Worm (Caenorhabditis elegans): ENCODE results near the gene C09E10.3.
A peak's percentile ranks its signal among the peaks of the same experiment; 100 is the strongest.

Gene C09E10.3

ce11 chrX:980252-981009 is 10.7 kb downstream of the C09E10.3 start, which contains the start of gene C44C1.1 (continued):
- no peak for TF ChIP-seq ceh-82 (tag; optimal IDR thresholded peaks at IDR 0.05)
- TF ChIP-seq tbx-2 (tag; optimal IDR thresholded peaks at IDR 0.05) = no peak
- TF ChIP-seq lsy-2 (tag; optimal IDR thresholded peaks at IDR 0.05) = peak in 1 of 2 experiments; percentile 4
- no peak for TF ChIP-seq egl-13 (tag; optimal IDR thresholded peaks at IDR 0.05)
- no peak for TF ChIP-seq snpc-4 (tag; optimal IDR thresholded peaks at IDR 0.05)
- peak; percentile 80 for TF ChIP-seq lin-14 (GFP tag; optimal IDR thresholded peaks at IDR 0.05)
- TF ChIP-seq efl-1 (optimal IDR thresholded peaks at IDR 0.05) = no peak
- peak in 1 of 2 experiments; percentile 46 for TF ChIP-seq efl-1 (GFP tag; optimal IDR thresholded peaks at IDR 0.05 in 1 of 2)
- TF ChIP-seq rnt-1 (tag; optimal IDR thresholded peaks at IDR 0.05) = peak; percentile 32
- TF ChIP-seq C04F5.9 (tag; optimal IDR thresholded peaks at IDR 0.05) = no peak
- TF ChIP-seq snu-23 (GFP tag; optimal IDR thresholded peaks at IDR 0.05) = peak; percentile 43
- no peak for TF ChIP-seq C34B4.2 (tag; optimal IDR thresholded peaks at IDR 0.05)
- peak; percentile 88 for TF ChIP-seq pag-3 (tag; optimal IDR thresholded peaks at IDR 0.05; ENCODE audit: borderline replicate concordance, insufficient read depth)

ce11 chrX:977958-978686 is 13.1 kb downstream of the C09E10.3 start, which contains the start of gene abhd-3.2:
Gene abhd-3.2 (minus strand): TSS chrX:978008.
- TF ChIP-seq nhr-19 (GFP tag; conservative IDR thresholded peaks at IDR 0.05) = peak; percentile 52
- TF ChIP-seq zag-1 (tag; optimal IDR thresholded peaks at IDR 0.05) = no peak
- peak; percentile 40 for TF ChIP-seq nhr-20 (tag; optimal IDR thresholded peaks at IDR 0.05)
- no peak for TF ChIP-seq swsn-7 (tag; optimal IDR thresholded peaks at IDR 0.05)
- TF ChIP-seq lin-14 (GFP tag; optimal IDR thresholded peaks at IDR 0.05) = peak; percentile 39
- TF ChIP-seq pqm-1 (tag; optimal IDR thresholded peaks at IDR 0.05) = peak; percentile 93
- TF ChIP-seq snu-23 (GFP tag; optimal IDR thresholded peaks at IDR 0.05) = peak; percentile 35
- TF ChIP-seq dpl-1 (GFP tag; optimal IDR thresholded peaks at IDR 0.05) = no peak
- TF ChIP-seq elt-3 (tag; optimal IDR thresholded peaks at IDR 0.05) = peak in 5 of 6 experiments; percentile 27 to 86 (median 35)
- peak; percentile 63 for TF ChIP-seq jun-1 (tag; optimal IDR thresholded peaks at IDR 0.05)
- TF ChIP-seq ceh-90 (tag; optimal IDR thresholded peaks at IDR 0.05) = no peak
- peak in 1 of 2 experiments; percentile 30 for TF ChIP-seq mdl-1 (tag; optimal IDR thresholded peaks at IDR 0.05)
- TF ChIP-seq nhr-90 (tag; optimal IDR thresholded peaks at IDR 0.05; ENCODE audit: poor library complexity) = peak; percentile 35
- TF ChIP-seq elt-2 (tag; optimal IDR thresholded peaks at IDR 0.05) = peak; percentile 99
- peak in 1 of 2 experiments; percentile 20 for TF ChIP-seq lsy-2 (tag; optimal IDR thresholded peaks at IDR 0.05)
- TF ChIP-seq nhr-71 (tag; optimal IDR thresholded peaks at IDR 0.05) = peak; percentile 37
- TF ChIP-seq nhr-85 (tag) = peak; percentile 78
- no peak for TF ChIP-seq nhr-84 (tag; optimal IDR thresholded peaks at IDR 0.05)
- TF ChIP-seq tlp-1 (tag; optimal IDR thresholded peaks at IDR 0.05) = peak; percentile 64
- peak; percentile 41 for TF ChIP-seq blmp-1 (tag; optimal IDR thresholded peaks at IDR 0.05)
- peak in 1 of 2 experiments; percentile 64 for TF ChIP-seq lin-35 (GFP tag; optimal IDR thresholded peaks at IDR 0.05)
- TF ChIP-seq efl-1 (optimal IDR thresholded peaks at IDR 0.05) = no peak
- TF ChIP-seq efl-1 (GFP tag; optimal IDR thresholded peaks at IDR 0.05 in 1 of 2) = peak in 1 of 2 experiments; percentile 66

- TF ChIP-seq C04F5.9 (tag; optimal IDR thresholded peaks at IDR 0.05) = no peak
- no peak for TF ChIP-seq snu-23 (GFP tag; optimal IDR thresholded peaks at IDR 0.05)
- TF ChIP-seq egl-27 (tag; optimal IDR thresholded peaks at IDR 0.05) = no peak
- no peak for TF ChIP-seq nhr-237 (tag; optimal IDR thresholded peaks at IDR 0.05)
- TF ChIP-seq lir-3 (tag; optimal IDR thresholded peaks at IDR 0.05; ENCODE audit: poor library complexity) = no peak
- TF ChIP-seq unc-30 (tag; optimal IDR thresholded peaks at IDR 0.05) = no peak
- TF ChIP-seq mab-9 (GFP tag; IDR thresholded peaks at IDR 0.05) = no peak
- no peak for TF ChIP-seq pqm-1 (tag; optimal IDR thresholded peaks at IDR 0.05)
- TF ChIP-seq ceh-88 (GFP tag; IDR thresholded peaks at IDR 0.05) = no peak
- TF ChIP-seq nhr-12 (tag; optimal IDR thresholded peaks at IDR 0.05) = no peak
- no peak for TF ChIP-seq snpc-4 (tag; optimal IDR thresholded peaks at IDR 0.05)
- no peak for TF ChIP-seq sptf-1 (tag; optimal IDR thresholded peaks at IDR 0.05)
- TF ChIP-seq nhr-84 (tag; optimal IDR thresholded peaks at IDR 0.05) = no peak
Observed at ce11 chrX:975236-975535, 16.0 kb downstream of the C09E10.3 start.
